Fruit fly (Drosophila melanogaster) whole organism, adult: Measurements from ENCODE around the gene dah.

Experiments used
- CG11617 ChIP-seq: fragments of 200-800 bp; sonication (Bioruptor generic); optimal IDR thresholded peaks from 2 replicates; lab custom pipeline; 2017; ENCODE audit warnings: mild to moderate bottlenecking, missing biosample characterization, missing genetic modification reagents, missing genetic modification characterization
- CG12768 ChIP-seq: fragments of 200-800 bp; sonication (Bioruptor generic); optimal IDR thresholded peaks from 2 replicates; lab custom pipeline; 2017; ENCODE audit warnings: missing biosample characterization, missing genetic modification characterization, mild to moderate bottlenecking, moderate library complexity, missing genetic modification reagents
- CG14711 ChIP-seq: fragments of 200-800 bp; sonication (Bioruptor generic); optimal IDR thresholded peaks from 2 replicates; lab custom pipeline; 2018; ENCODE audit warnings: missing biosample characterization, mild to moderate bottlenecking, missing genetic modification characterization, moderate library complexity
- CG1620 ChIP-seq: fragments of 200-800 bp; sonication (Bioruptor generic); optimal IDR thresholded peaks from 2 replicates; lab custom pipeline; 2016; ENCODE audit warnings: missing biosample characterization, missing genetic modification characterization
- CG33017 ChIP-seq: fragments of 200-800 bp; sonication (Bioruptor generic); optimal IDR thresholded peaks from 2 replicates; lab custom pipeline; 2018; ENCODE audit warnings: missing biosample characterization, mild to moderate bottlenecking, missing genetic modification characterization, moderate library complexity
- CG5204 ChIP-seq: fragments of 200-800 bp; sonication (Bioruptor generic); optimal IDR thresholded peaks from 2 replicates; lab custom pipeline; 2016; ENCODE audit warnings: missing biosample characterization, missing genetic modification characterization
- CG7045 ChIP-seq: fragments of 200-800 bp; sonication (Bioruptor generic); optimal IDR thresholded peaks from 2 replicates; lab custom pipeline; 2017; ENCODE audit warnings: missing biosample characterization, mild to moderate bottlenecking, missing genetic modification characterization
- CG7101 ChIP-seq: fragments of 200-800 bp; sonication (Bioruptor generic); optimal IDR thresholded peaks from 2 replicates; lab custom pipeline; 2018; ENCODE audit warnings: missing biosample characterization, mild to moderate bottlenecking, missing genetic modification characterization, moderate library complexity
- Clk ChIP-seq: fragments of 200-800 bp; sonication (Bioruptor generic); optimal IDR thresholded peaks from 2 replicates; lab custom pipeline; 2017; ENCODE audit warnings: missing biosample characterization, missing genetic modification characterization
- Crg-1 ChIP-seq: fragments of 200-800 bp; sonication (Bioruptor generic); optimal IDR thresholded peaks from 2 replicates; lab custom pipeline; 2016; ENCODE audit warnings: missing biosample characterization, missing genetic modification characterization
- Hr96 ChIP-seq: fragments of 200-800 bp; sonication (Bioruptor generic); optimal IDR thresholded peaks from 2 replicates; lab custom pipeline; 2016; ENCODE audit warnings: missing biosample characterization, missing genetic modification characterization
- Mnt ChIP-seq: fragments of 200-800 bp; sonication (Bioruptor generic); optimal IDR thresholded peaks from 2 replicates; lab custom pipeline; 2016; ENCODE audit warnings: missing biosample characterization, mild to moderate bottlenecking, missing genetic modification characterization
- bab1 ChIP-seq: fragments of 200-800 bp; sonication (Bioruptor generic); optimal IDR thresholded peaks from 3 replicates; lab custom pipeline; 2019; ENCODE audit warnings: missing biosample characterization, mild to moderate bottlenecking, missing genetic modification characterization, moderate library complexity
- cic ChIP-seq: fragments of 200-800 bp; sonication (Bioruptor generic); optimal IDR thresholded peaks from 2 replicates; lab custom pipeline; 2017; ENCODE audit warnings: missing biosample characterization, mild to moderate bottlenecking, missing genetic modification characterization, moderate library complexity
- cnc ChIP-seq, 2 experiments: fragments of >200 bp; optimal IDR thresholded peaks; 2 replicates each; lab custom pipeline; 2017
- kay ChIP-seq: fragments of 200-800 bp; sonication (Bioruptor generic); peaks from one replicate; lab custom pipeline; 2016; ENCODE audit warnings: missing biosample characterization, missing genetic modification characterization, borderline replicate concordance
- ovo ChIP-seq: fragments of 200-800 bp; sonication (Bioruptor generic); optimal IDR thresholded peaks from 2 replicates; lab custom pipeline; 2016; ENCODE audit warnings: missing biosample characterization, missing genetic modification characterization
- pad ChIP-seq: fragments of 200-800 bp; sonication (Bioruptor generic); optimal IDR thresholded peaks from 3 replicates; lab custom pipeline; 2017; ENCODE audit warnings: missing biosample characterization, missing genetic modification characterization, mild to moderate bottlenecking, moderate library complexity, missing genetic modification reagents
- tj ChIP-seq: fragments of 200-800 bp; sonication (Bioruptor generic); optimal IDR thresholded peaks from 3 replicates; lab custom pipeline; 2017; ENCODE audit warnings: missing biosample characterization, mild to moderate bottlenecking, missing genetic modification characterization, moderate library complexity
- toe ChIP-seq: fragments of 200-800 bp; sonication (Bioruptor generic); optimal IDR thresholded peaks from 2 replicates; lab custom pipeline; 2016; ENCODE audit warnings: missing biosample characterization, missing genetic modification characterization

The dah gene

DNA sequence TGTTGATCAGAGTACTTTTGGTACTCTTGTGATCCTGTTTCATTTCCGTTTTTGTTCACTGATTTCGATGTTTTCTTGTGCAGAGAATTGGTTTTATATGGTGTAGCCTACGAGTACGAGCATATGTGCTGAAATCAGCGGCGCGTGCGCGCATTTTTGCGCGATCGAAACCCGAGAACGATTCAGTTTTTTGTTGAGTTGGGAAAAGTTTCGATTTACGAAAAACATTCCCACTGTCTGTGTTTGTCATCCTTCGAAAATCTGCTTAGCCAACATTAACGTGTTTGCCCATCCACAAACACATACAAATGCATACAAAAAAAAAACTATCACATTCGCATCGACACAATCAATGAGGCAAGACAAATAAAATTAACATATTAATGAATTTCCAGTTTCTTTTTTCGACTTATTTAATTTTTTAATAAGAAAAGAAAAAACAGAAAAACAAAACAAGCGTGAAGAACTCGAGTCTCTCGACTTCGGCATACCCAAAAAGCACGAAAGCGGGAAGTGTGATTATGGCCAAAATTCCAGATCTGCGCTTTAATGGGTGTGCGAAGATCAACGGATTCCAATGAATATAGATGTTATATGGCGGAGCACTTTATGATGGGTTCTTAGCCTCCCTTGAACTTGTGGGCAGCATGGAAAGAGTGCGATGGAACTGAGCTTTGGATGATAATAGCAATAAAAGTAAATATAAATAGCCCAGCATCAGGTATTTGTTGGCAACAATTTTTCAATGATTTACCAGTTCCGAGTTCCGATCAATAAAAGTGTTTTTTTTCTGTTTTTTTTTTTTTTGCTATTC, 28.0 kb upstream of the dah start:
- TF ChIP-seq tj (GFP tag; lab: Kevin White, UChicago) (peak; percentile 92), bab1 (GFP tag; lab: Kevin White, UChicago) (no peak)

DNA sequence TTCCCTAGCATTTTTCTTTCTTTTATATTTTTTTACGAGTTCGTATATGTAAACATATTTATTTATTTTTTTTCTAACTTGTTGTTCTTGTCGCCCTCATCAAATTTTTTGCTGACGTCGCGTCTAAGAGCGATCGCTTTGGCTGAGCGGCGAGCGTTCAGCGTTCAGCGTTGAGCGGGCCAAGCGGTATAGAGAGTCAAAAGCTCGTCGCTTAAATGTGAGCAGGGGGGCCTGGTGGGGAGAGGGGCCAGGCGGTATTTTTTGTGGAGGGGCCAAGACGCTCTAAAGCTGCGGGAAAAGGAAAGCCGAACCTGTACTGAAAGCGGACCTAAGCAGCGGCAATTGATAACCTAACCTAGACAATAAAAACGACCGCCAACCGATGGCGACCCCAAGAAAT, 27.0 kb upstream of the dah start:
- peak; percentile 97 for TF ChIP-seq tj (GFP tag; lab: Kevin White, UChicago)
- TF ChIP-seq Clk (GFP tag; lab: Kevin White, UChicago) = no peak
- no peak for TF ChIP-seq cnc (optimal IDR thresholded peaks at IDR 0.05; lab: Kevin White, UChicago)
- TF ChIP-seq CG14711 (tag; lab: Kevin White, UChicago) = peak; percentile 22
- TF ChIP-seq CG7101 (tag; lab: Kevin White, UChicago) = peak; percentile 32
- no peak for TF ChIP-seq kay (GFP tag; lab: Kevin White, UChicago)
- peak; percentile 29 for TF ChIP-seq CG12768 (GFP tag; lab: Kevin White, UChicago)
- no peak for TF ChIP-seq toe (GFP tag; lab: Kevin White, UChicago)
- peak; percentile 80 for TF ChIP-seq pad (GFP tag; lab: Kevin White, UChicago)
- no peak for TF ChIP-seq CG1620
- no peak for TF ChIP-seq bab1 (GFP tag; lab: Kevin White, UChicago)
- no peak for TF ChIP-seq ovo (GFP tag; lab: Kevin White, UChicago)
- no peak for TF ChIP-seq Hr96 (GFP tag; lab: Kevin White, UChicago)
- no peak for TF ChIP-seq CG11617
- TF ChIP-seq Crg-1 (GFP tag; lab: Kevin White, UChicago) = no peak
- TF ChIP-seq Mnt = peak; percentile 19
- TF ChIP-seq CG33017 (tag; lab: Kevin White, UChicago) = no peak
- no peak for TF ChIP-seq cic (GFP tag; lab: Kevin White, UChicago)
- no peak for TF ChIP-seq CG5204 (GFP tag; lab: Kevin White, UChicago)
- no peak for TF ChIP-seq CG7045 (GFP tag; lab: Kevin White, UChicago)

DNA sequence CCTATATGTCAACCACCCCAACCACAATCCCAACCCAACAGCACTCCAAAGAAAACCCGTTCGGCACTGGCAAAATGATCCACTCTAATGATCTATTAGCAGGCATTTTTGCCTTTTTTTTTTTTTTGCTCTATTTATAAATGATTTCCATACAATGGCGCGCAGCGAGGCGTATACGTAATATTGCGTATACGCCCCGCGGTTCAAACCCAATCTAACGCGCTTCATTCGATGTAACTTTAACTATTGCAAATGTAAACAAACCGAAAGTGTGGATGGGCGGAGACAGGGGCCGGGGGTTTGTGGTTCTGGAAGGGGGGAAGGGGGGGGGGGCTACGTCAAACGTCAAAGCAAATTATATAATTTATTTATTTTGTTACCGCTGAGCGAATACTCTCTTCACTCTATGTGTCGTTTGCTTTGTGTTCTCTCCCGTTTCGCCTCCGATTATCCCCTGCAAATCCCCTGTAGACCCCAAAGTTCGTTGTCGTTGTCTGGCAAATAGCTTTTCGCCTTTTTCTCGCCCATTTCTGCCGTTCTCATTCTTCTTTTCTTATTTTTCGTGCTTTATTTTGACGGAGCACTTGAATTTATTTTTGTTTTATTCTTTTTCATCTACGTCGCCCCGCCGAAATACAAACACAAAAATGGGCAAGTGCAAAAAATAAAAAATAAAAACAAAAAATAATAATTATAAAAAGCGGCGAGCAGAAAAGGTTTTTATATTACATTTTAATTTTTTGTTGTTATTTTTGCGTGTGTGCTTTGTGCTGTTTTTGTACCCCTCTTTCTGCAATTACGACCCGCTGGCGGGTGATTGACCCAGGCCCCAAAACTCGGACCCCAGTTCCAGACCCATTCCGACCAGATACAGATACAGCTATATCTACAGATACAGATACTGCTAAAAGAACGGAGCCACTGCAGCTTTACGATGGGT, 24.7 kb upstream of the dah start:
- TF ChIP-seq ovo (GFP tag; lab: Kevin White, UChicago) = peak; percentile 21
- TF ChIP-seq CG7045 (GFP tag; lab: Kevin White, UChicago) = no peak
- TF ChIP-seq cnc (optimal IDR thresholded peaks at IDR 0.05; lab: Kevin White, UChicago) = no peak
- TF ChIP-seq CG33017 (tag; lab: Kevin White, UChicago) = peak; percentile 34
- TF ChIP-seq pad (GFP tag; lab: Kevin White, UChicago) = peak; percentile 45
- peak; percentile 71 for TF ChIP-seq cic (GFP tag; lab: Kevin White, UChicago)
- TF ChIP-seq CG5204 (GFP tag; lab: Kevin White, UChicago) = no peak
- no peak for TF ChIP-seq Hr96 (GFP tag; lab: Kevin White, UChicago)
- peak; percentile 31 for TF ChIP-seq bab1 (GFP tag; lab: Kevin White, UChicago)
- TF ChIP-seq CG7101 (tag; lab: Kevin White, UChicago) = peak; percentile 30
- no peak for TF ChIP-seq toe (GFP tag; lab: Kevin White, UChicago)
- TF ChIP-seq CG11617 = no peak
- TF ChIP-seq CG1620 = no peak
- no peak for TF ChIP-seq Mnt
- no peak for TF ChIP-seq Clk (GFP tag; lab: Kevin White, UChicago)
- peak; percentile 47 for TF ChIP-seq CG12768 (GFP tag; lab: Kevin White, UChicago)
- no peak for TF ChIP-seq Crg-1 (GFP tag; lab: Kevin White, UChicago)
- peak; percentile 55 for TF ChIP-seq kay (GFP tag; lab: Kevin White, UChicago)
- TF ChIP-seq CG14711 (tag; lab: Kevin White, UChicago) = no peak
- peak; percentile 47 for TF ChIP-seq tj (GFP tag; lab: Kevin White, UChicago)

DNA sequence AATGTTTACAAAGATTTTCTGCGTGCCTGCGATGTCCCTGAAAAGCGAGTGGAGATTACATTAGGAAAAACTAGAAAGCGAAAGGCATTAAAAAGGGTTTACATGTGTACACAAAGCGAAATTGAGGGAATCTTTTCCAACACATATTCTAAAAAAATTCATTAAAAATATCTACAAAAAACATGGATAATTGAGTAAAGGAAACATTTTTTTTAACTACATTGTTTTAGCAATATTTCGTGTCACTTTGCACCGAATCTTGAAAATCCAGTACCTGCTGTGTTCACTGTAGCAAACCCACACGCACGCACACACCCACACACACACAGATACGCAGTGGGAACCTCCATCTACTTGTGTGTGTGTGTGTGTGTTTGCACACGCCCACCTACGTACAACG, 23.9 kb upstream of the dah start:
- TF ChIP-seq ovo (GFP tag; lab: Kevin White, UChicago) (no peak), Crg-1 (GFP tag; lab: Kevin White, UChicago) (no peak), cnc (optimal IDR thresholded peaks at IDR 0.05; lab: Kevin White, UChicago) (no peak), Clk (GFP tag; lab: Kevin White, UChicago) (no peak), Hr96 (GFP tag; lab: Kevin White, UChicago) (no peak), CG5204 (GFP tag; lab: Kevin White, UChicago) (no peak), toe (GFP tag; lab: Kevin White, UChicago) (no peak), bab1 (GFP tag; lab: Kevin White, UChicago) (no peak), kay (GFP tag; lab: Kevin White, UChicago) (no peak), CG11617 (no peak), cic (GFP tag; lab: Kevin White, UChicago) (no peak), pad (GFP tag; lab: Kevin White, UChicago) (no peak), tj (GFP tag; lab: Kevin White, UChicago) (no peak), Mnt (no peak), CG33017 (tag; lab: Kevin White, UChicago) (no peak), CG7101 (tag; lab: Kevin White, UChicago) (no peak), CG7045 (GFP tag; lab: Kevin White, UChicago) (no peak), CG1620 (no peak)
